Worm (Caenorhabditis elegans): ENCODE data around the gene dnj-15.
"Not testable (repeated sequence)": the region's sequence is repeated elsewhere in the genome, so short reads cannot be mapped to it uniquely, and the experiment has no call there.

The dnj-15 gene

ce11 chrIV:4186099-4186498 lies 9.9 kb downstream of the dnj-15 start, which contains the start of gene K08D10.11:
K08D10.11 (minus strand) TSS chrIV:4186199.
- TF ChIP-seq ztf-11 (tag; optimal IDR thresholded peaks at IDR 0.05); ceh-82 (tag; optimal IDR thresholded peaks at IDR 0.05); nhr-85 (tag): not testable (repeated sequence)

ce11 chrIV:4196729-4197128 lies 20.5 kb downstream of the dnj-15 start, which contains the start of gene K06B9.6:
K06B9.6 (minus strand) TSS chrIV:4196829.
- TF ChIP-seq mef-2 (tag; optimal IDR thresholded peaks at IDR 0.05); sup-37 (GFP tag; optimal IDR thresholded peaks at IDR 0.05); C16A3.4 (tag; optimal IDR thresholded peaks at IDR 0.05): not testable (repeated sequence)

ce11 chrIV:4197167-4197566 lies 21.0 kb downstream of the dnj-15 start, which contains the start of gene cyp-25A6:
cyp-25A6 (plus strand) TSS chrIV:4197467.
- not testable (repeated sequence) for TF ChIP-seq lir-3 (tag; optimal IDR thresholded peaks at IDR 0.05; ENCODE audit: poor library complexity); unc-30 (tag; optimal IDR thresholded peaks at IDR 0.05); ces-1 (GFP tag; optimal IDR thresholded peaks at IDR 0.05)

ce11 chrIV:4204275-4204674 lies 28.1 kb downstream of the dnj-15 start, which contains the start of gene pax-2:
pax-2 (minus strand) TSS chrIV:4204375.
- TF ChIP-seq ces-1 (GFP tag; optimal IDR thresholded peaks at IDR 0.05) (no peak), fkh-8 (tag; optimal IDR thresholded peaks at IDR 0.05) (peak; percentile 21)

- TF ChIP-seq egl-13 (tag; optimal IDR thresholded peaks at IDR 0.05) (no peak), vab-15 (tag; optimal IDR thresholded peaks at IDR 0.05) (no peak), ceh-90 (tag; optimal IDR thresholded peaks at IDR 0.05) (no peak), mef-2 (tag; optimal IDR thresholded peaks at IDR 0.05) (no peak), blmp-1 (tag; optimal IDR thresholded peaks at IDR 0.05) (no peak), Y116A8C.19 (tag; optimal IDR thresholded peaks at IDR 0.05; ENCODE audit: borderline replicate concordance) (no peak)
These were observed 30.9 kb downstream of the dnj-15 start, which contains the start of gene osgn-1 for ce11 chrIV:4207088-4207487. osgn-1 (plus strand) TSS chrIV:4207388.

- TF ChIP-seq nhr-90 (tag; optimal IDR thresholded peaks at IDR 0.05; ENCODE audit: poor library complexity) = no peak
- peak; percentile 16 for TF ChIP-seq skn-1 (tag; optimal IDR thresholded peaks at IDR 0.05)
These were observed 32.9 kb downstream of the dnj-15 start for ce11 chrIV:4209084-4209483.

ce11 chrIV:4210868-4211267 lies 34.7 kb downstream of the dnj-15 start:
- TF ChIP-seq dsc-1 (tag; optimal IDR thresholded peaks at IDR 0.05) (no peak), nhr-12 (tag; optimal IDR thresholded peaks at IDR 0.05) (no peak), nhr-71 (tag; optimal IDR thresholded peaks at IDR 0.05) (peak; percentile 4), fkh-8 (tag; optimal IDR thresholded peaks at IDR 0.05) (peak; percentile 25), lin-14 (GFP tag; optimal IDR thresholded peaks at IDR 0.05) (peak; percentile 60), skn-1 (tag; optimal IDR thresholded peaks at IDR 0.05) (peak; percentile 13), ceh-82 (tag; optimal IDR thresholded peaks at IDR 0.05) (peak in 1 of 3 experiments; percentile 7), sup-37 (GFP tag; optimal IDR thresholded peaks at IDR 0.05) (no peak)

ce11 chrIV:4212733-4213132 lies 36.5 kb downstream of the dnj-15 start:
- TF ChIP-seq nhr-20 (tag; optimal IDR thresholded peaks at IDR 0.05) (peak; percentile 11), elt-2 (tag; optimal IDR thresholded peaks at IDR 0.05) (peak; percentile 68), lir-3 (tag; optimal IDR thresholded peaks at IDR 0.05; ENCODE audit: poor library complexity) (no peak), lin-35 (GFP tag; optimal IDR thresholded peaks at IDR 0.05) (peak in 1 of 2 experiments; percentile 12), nhr-71 (tag; optimal IDR thresholded peaks at IDR 0.05) (peak; percentile 10), lin-39 (tag; optimal IDR thresholded peaks at IDR 0.05) (no peak)
